Fruit fly (Drosophila melanogaster) whole organism, embryonic: ENCODE measurements around the gene dmGlut.

Source experiments
- ATbp ChIP-seq: fragments of 200-800 bp; sonication (Bioruptor generic); optimal IDR thresholded peaks from 2 replicates; lab custom pipeline; 2017; ENCODE audit warnings: missing biosample characterization, mild to moderate bottlenecking, missing genetic modification characterization, missing genetic modification reagents
- Adf1 ChIP-seq: fragments of 200-800 bp; sonication (Bioruptor generic); IDR thresholded peaks from 2 replicates; pipeline ENCODE4 v1.3.6; 2022; ENCODE audit warnings: missing biosample characterization, missing genetic modification characterization
- C15 ChIP-seq: fragments of 200-800 bp; sonication (Bioruptor generic); IDR thresholded peaks from 3 replicates; pipeline ENCODE4 v1.3.6; 2022; ENCODE audit warnings: missing biosample characterization, missing genetic modification characterization
- CG10366 ChIP-seq: fragments of 200-800 bp; sonication (Bioruptor generic); IDR thresholded peaks from 2 replicates; pipeline ENCODE4 v1.3.6; 2022; ENCODE audit warnings: missing biosample characterization, missing genetic modification characterization
- CG10959 ChIP-seq: fragments of 200-800 bp; sonication (Bioruptor generic); IDR thresholded peaks from 2 replicates; pipeline ENCODE4 v1.3.6; 2022; ENCODE audit warnings: missing biosample characterization, missing genetic modification characterization
- CG10979 ChIP-seq: fragments of 200-800 bp; sonication (Bioruptor generic); optimal IDR thresholded peaks from 2 replicates; lab custom pipeline; 2018; ENCODE audit warnings: missing biosample characterization, mild to moderate bottlenecking, missing genetic modification characterization, moderate library complexity
- CG12071 ChIP-seq: fragments of 200-800 bp; sonication (Bioruptor generic); optimal IDR thresholded peaks from 3 replicates; lab custom pipeline; 2018; ENCODE audit warnings: missing biosample characterization, mild to moderate bottlenecking, missing genetic modification characterization
- CG12769 ChIP-seq: fragments of 200-800 bp; sonication (Bioruptor generic); optimal IDR thresholded peaks from 2 replicates; lab custom pipeline; 2019; ENCODE audit warnings: missing biosample characterization, mild to moderate bottlenecking, missing genetic modification characterization, moderate library complexity
- CG15479 ChIP-seq: fragments of 200-800 bp; sonication (Bioruptor generic); optimal IDR thresholded peaks from 3 replicates; lab custom pipeline; 2019; ENCODE audit warnings: missing biosample characterization, mild to moderate bottlenecking, missing genetic modification characterization, moderate library complexity
- CG1602 ChIP-seq: fragments of 200-800 bp; sonication (Bioruptor generic); optimal IDR thresholded peaks from 3 replicates; lab custom pipeline; 2016; ENCODE audit warnings: missing biosample characterization, missing genetic modification characterization
- CG1603 ChIP-seq: fragments of 200-800 bp; sonication (Bioruptor generic); optimal IDR thresholded peaks from 2 replicates; lab custom pipeline; 2019; ENCODE audit warnings: missing biosample characterization, mild to moderate bottlenecking, missing genetic modification characterization, moderate library complexity
- CG1832 ChIP-seq: fragments of 200-800 bp; sonication (Bioruptor generic); optimal IDR thresholded peaks from 2 replicates; lab custom pipeline; 2017; ENCODE audit warnings: missing biosample characterization, mild to moderate bottlenecking, missing genetic modification characterization, inconsistent platforms
- CG18619 ChIP-seq: fragments of 200-800 bp; sonication (Bioruptor generic); optimal IDR thresholded peaks from 3 replicates; lab custom pipeline; 2017; ENCODE audit warnings: missing biosample characterization, mild to moderate bottlenecking, missing genetic modification characterization
- CG2199 ChIP-seq: fragments of 200-800 bp; sonication (Bioruptor generic); IDR thresholded peaks from 3 replicates; pipeline ENCODE4 v1.3.6; 2022; ENCODE audit warnings: missing biosample characterization, missing genetic modification characterization
- CG34422 ChIP-seq: fragments of 200-800 bp; sonication (Bioruptor generic); IDR thresholded peaks from 3 replicates; pipeline ENCODE4 v1.3.6; 2022; ENCODE audit warnings: missing biosample characterization, missing genetic modification characterization
- CG3726 ChIP-seq: fragments of 200-800 bp; sonication (Bioruptor generic); IDR thresholded peaks from 3 replicates; pipeline ENCODE4, ENCODE4 v1.3.6; 2022; ENCODE audit warnings: missing biosample characterization, missing genetic modification characterization
- CG6254 ChIP-seq: fragments of 200-800 bp; sonication (Bioruptor generic); optimal IDR thresholded peaks from 3 replicates; lab custom pipeline; 2017; ENCODE audit warnings: mild to moderate bottlenecking, missing biosample characterization, missing genetic modification reagents, missing genetic modification characterization
- CG7271 ChIP-seq: fragments of 200-800 bp; sonication (Bioruptor generic); optimal IDR thresholded peaks from 2 replicates; lab custom pipeline; 2018; ENCODE audit warnings: missing biosample characterization, mild to moderate bottlenecking, missing genetic modification characterization, moderate library complexity
- D ChIP-seq, 2 experiments: fragments of 200-800 bp in 1 of 2; fragments of >200 bp in 1 of 2; sonication (Bioruptor generic) in 1 of 2; optimal IDR thresholded peaks; 2 replicates in 1 of 2; 3 replicates in 1 of 2; lab custom pipeline; 2017; ENCODE audit warnings: mild to moderate bottlenecking in 1 of 2, missing biosample characterization in 1 of 2, missing genetic modification characterization in 1 of 2, missing genetic modification reagents in 1 of 2
- Fer1 ChIP-seq: fragments of 200-800 bp; sonication (Bioruptor generic); optimal IDR thresholded peaks from 2 replicates; lab custom pipeline; 2017; ENCODE audit warnings: missing biosample characterization, mild to moderate bottlenecking, missing genetic modification characterization
- Gsc ChIP-seq: fragments of 200-800 bp; sonication (Bioruptor generic); IDR thresholded peaks from 2 replicates; pipeline ENCODE4 v1.3.6; 2022; ENCODE audit warnings: missing biosample characterization, missing genetic modification characterization
- Jarid2 ChIP-seq: fragments of 200-800 bp; sonication (Bioruptor generic); optimal IDR thresholded peaks from 3 replicates; lab custom pipeline; 2017; ENCODE audit warnings: mild to moderate bottlenecking, missing biosample characterization, missing genetic modification reagents, missing genetic modification characterization
- NK7.1 ChIP-seq: fragments of 200-800 bp; sonication (Bioruptor generic); optimal IDR thresholded peaks from 3 replicates; lab custom pipeline; 2016; ENCODE audit warnings: missing biosample characterization, missing genetic modification characterization
- Optix ChIP-seq: fragments of 200-800 bp; sonication (Bioruptor generic); IDR thresholded peaks from 3 replicates; pipeline ENCODE4 v1.3.6; 2022; ENCODE audit warnings: missing biosample characterization, missing genetic modification characterization
- Pdp1 ChIP-seq, 2 experiments: fragments of 200-800 bp; sonication (Bioruptor generic); optimal IDR thresholded peaks; 3 replicates each; lab custom pipeline; 2016; ENCODE audit warnings: missing biosample characterization in 2 of 2, missing genetic modification characterization in 2 of 2, mild to moderate bottlenecking in 1 of 2, moderate library complexity in 1 of 2
- al ChIP-seq: fragments of 200-800 bp; sonication (Bioruptor generic); IDR thresholded peaks from 2 replicates; pipeline ENCODE4 v1.3.6; 2022; ENCODE audit warnings: missing biosample characterization, missing genetic modification characterization
- ase ChIP-seq: fragments of 200-800 bp; sonication (Bioruptor generic); IDR thresholded peaks from 3 replicates; pipeline ENCODE4 v1.3.6; 2022; ENCODE audit warnings: missing biosample characterization, missing genetic modification characterization
- bbx ChIP-seq: fragments of 200-800 bp; sonication (Bioruptor generic); IDR thresholded peaks from 2 replicates; pipeline ENCODE4 v1.3.6; 2022; ENCODE audit warnings: missing biosample characterization, missing genetic modification characterization; ENCODE audit not compliant: partially characterized antibody
- cas ChIP-seq: fragments of 200-800 bp; sonication (Bioruptor generic); IDR thresholded peaks from 2 replicates; pipeline ENCODE4 v1.3.6; 2022; ENCODE audit warnings: missing biosample characterization, missing genetic modification characterization
- caup ChIP-seq: fragments of 200-800 bp; sonication (Bioruptor generic); optimal IDR thresholded peaks from 3 replicates; lab custom pipeline; 2017; ENCODE audit warnings: missing biosample characterization, mild to moderate bottlenecking, missing genetic modification characterization, moderate library complexity; ENCODE audit not compliant: severe bottlenecking
- chm ChIP-seq: fragments of 200-800 bp; sonication (Bioruptor generic); IDR thresholded peaks from 2 replicates; pipeline ENCODE4 v1.3.6; 2022; ENCODE audit warnings: missing biosample characterization, missing genetic modification characterization
- dan ChIP-seq: fragments of 200-800 bp; sonication (Bioruptor generic); IDR thresholded peaks from 2 replicates; pipeline ENCODE4 v1.3.6; 2022; ENCODE audit warnings: missing biosample characterization, missing genetic modification characterization
- dimm ChIP-seq: fragments of 200-800 bp; sonication (Bioruptor generic); IDR thresholded peaks from 2 replicates; pipeline ENCODE4 v1.3.6; 2022; ENCODE audit warnings: missing biosample characterization, missing genetic modification characterization
- dpn ChIP-seq, 2 experiments: fragments of 200-800 bp; sonication (Bioruptor generic); optimal IDR thresholded peaks; 3 replicates each; lab custom pipeline; 2016; ENCODE audit warnings: missing biosample characterization in 2 of 2, missing genetic modification characterization in 2 of 2
- en ChIP-seq: fragments of 200-800 bp; sonication (Bioruptor generic); optimal IDR thresholded peaks from 2 replicates; lab custom pipeline; 2016; ENCODE audit warnings: missing biosample characterization, missing genetic modification characterization
- ewg ChIP-seq: fragments of 200-800 bp; sonication (Bioruptor generic); optimal IDR thresholded peaks from 3 replicates; lab custom pipeline; 2017; ENCODE audit warnings: mild to moderate bottlenecking, missing biosample characterization, missing genetic modification reagents, missing genetic modification characterization
- fd96Cb ChIP-seq: fragments of 200-800 bp; sonication (Bioruptor generic); optimal IDR thresholded peaks from 2 replicates; lab custom pipeline; 2018; ENCODE audit warnings: missing biosample characterization, mild to moderate bottlenecking, missing genetic modification characterization, moderate library complexity
- gro ChIP-seq: fragments of 200-800 bp; sonication (Bioruptor generic); optimal IDR thresholded peaks from 2 replicates; lab custom pipeline; 2016; ENCODE audit warnings: missing biosample characterization, missing genetic modification characterization
- lab ChIP-seq: fragments of 200-800 bp; sonication (Bioruptor generic); optimal IDR thresholded peaks from 3 replicates; lab custom pipeline; 2017; ENCODE audit warnings: missing biosample characterization, missing genetic modification characterization, mild to moderate bottlenecking, moderate library complexity, missing genetic modification reagents
- luna ChIP-seq: fragments of 200-800 bp; sonication (Bioruptor generic); optimal IDR thresholded peaks from 2 replicates; lab custom pipeline; 2016; ENCODE audit warnings: missing biosample characterization, missing genetic modification characterization
- mirr ChIP-seq: fragments of 200-800 bp; sonication (Bioruptor generic); optimal IDR thresholded peaks from 3 replicates; lab custom pipeline; 2018; ENCODE audit warnings: missing biosample characterization, mild to moderate bottlenecking, missing genetic modification characterization
- nerfin-1 ChIP-seq: fragments of 200-800 bp; sonication (Bioruptor generic); optimal IDR thresholded peaks from 3 replicates; lab custom pipeline; 2019; ENCODE audit warnings: missing biosample characterization, mild to moderate bottlenecking, missing genetic modification characterization, moderate library complexity
- nerfin-2 ChIP-seq: fragments of 200-800 bp; sonication (Bioruptor generic); IDR thresholded peaks from 2 replicates; pipeline ENCODE4 v1.3.6; 2022; ENCODE audit warnings: missing biosample characterization, missing genetic modification characterization; ENCODE audit not compliant: partially characterized antibody
- nom ChIP-seq: fragments of 200-800 bp; sonication (Bioruptor generic); optimal IDR thresholded peaks from 2 replicates; lab custom pipeline; 2017; ENCODE audit warnings: missing biosample characterization, missing genetic modification characterization, mild to moderate bottlenecking, moderate library complexity, missing genetic modification reagents
- otp ChIP-seq: fragments of 200-800 bp; sonication (Bioruptor generic); IDR thresholded peaks from 3 replicates; pipeline ENCODE4, ENCODE4 v1.3.6; 2022; ENCODE audit warnings: missing biosample characterization, missing genetic modification characterization
- trem ChIP-seq: fragments of 200-800 bp; optimal IDR thresholded peaks from 3 replicates; lab custom pipeline; 2019; ENCODE audit warnings: missing biosample characterization, mild to moderate bottlenecking, missing genetic modification characterization, moderate library complexity
- tup ChIP-seq: fragments of 200-800 bp; sonication (Bioruptor generic); optimal IDR thresholded peaks from 2 replicates; lab custom pipeline; 2016; ENCODE audit warnings: missing biosample characterization, mild to moderate bottlenecking, missing genetic modification characterization, moderate library complexity
- twi ChIP-seq: fragments of 200-800 bp; optimal IDR thresholded peaks from 2 replicates; lab custom pipeline; 2019; ENCODE audit warnings: missing biosample characterization, mild to moderate bottlenecking, missing genetic modification characterization, moderate library complexity

dmGlut gene

dm6 chr2L:12065683-12066386, 38.6 kb downstream of the dmGlut start (continued):
- no peak for TF ChIP-seq lab (GFP tag; lab: Kevin White, UChicago)
- no peak for TF ChIP-seq al (GFP tag; lab: Robert Waterston, UW)
- no peak for TF ChIP-seq twi (tag; lab: Kevin White, UChicago)
- no peak for TF ChIP-seq tup (GFP tag; lab: Kevin White, UChicago)
- TF ChIP-seq Gsc (GFP tag; lab: Robert Waterston, UW): no peak
- peak in 1 of 2 experiments; percentile 72 for TF ChIP-seq Pdp1 (GFP tag; optimal IDR thresholded peaks at IDR 0.05; lab: Kevin White, UChicago)
- no peak for TF ChIP-seq nerfin-2 (GFP tag; lab: Robert Waterston, UW)
- TF ChIP-seq CG18619: no peak
- no peak for TF ChIP-seq en (GFP tag; lab: Kevin White, UChicago)
- peak; percentile 10 for TF ChIP-seq ewg
- no peak for TF ChIP-seq CG12071 (GFP tag; lab: Kevin White, UChicago)
- no peak for TF ChIP-seq CG10366 (GFP tag; lab: Robert Waterston, UW)
- TF ChIP-seq CG7271 (tag; lab: Kevin White, UChicago): peak; percentile 27
- TF ChIP-seq Fer1 (GFP tag; lab: Kevin White, UChicago): no peak
- TF ChIP-seq CG12769: no peak
- no peak for TF ChIP-seq Jarid2 (GFP tag; lab: Kevin White, UChicago)
- peak; percentile 23 for TF ChIP-seq trem (tag; lab: Kevin White, UChicago)
- no peak for TF ChIP-seq cas (GFP tag; lab: Robert Waterston, UW)
- TF ChIP-seq nerfin-1 (tag; lab: Kevin White, UChicago): peak; percentile 47
- TF ChIP-seq CG3726 (GFP tag; lab: Robert Waterston, UW): no peak
- no peak for TF ChIP-seq bbx
- TF ChIP-seq dpn (GFP tag; optimal IDR thresholded peaks at IDR 0.05; lab: Kevin White, UChicago): no peak
- TF ChIP-seq NK7.1 (GFP tag; lab: Kevin White, UChicago): no peak
- TF ChIP-seq CG6254: peak; percentile 69
- TF ChIP-seq CG1603 (tag; lab: Kevin White, UChicago): no peak
- TF ChIP-seq nom (GFP tag; lab: Kevin White, UChicago): peak; percentile 86
- no peak for TF ChIP-seq CG34422 (GFP tag; lab: Robert Waterston, UW)
- peak; percentile 38 for TF ChIP-seq ATbp (GFP tag; lab: Kevin White, UChicago)
- no peak for TF ChIP-seq otp (GFP tag; lab: Robert Waterston, UW)
- TF ChIP-seq ase: no peak
- TF ChIP-seq mirr (GFP tag; lab: Kevin White, UChicago): no peak
- no peak for TF ChIP-seq D (optimal IDR thresholded peaks at IDR 0.05; lab: Kevin White, UChicago)
- peak; percentile 46 for TF ChIP-seq D (GFP tag; optimal IDR thresholded peaks at IDR 0.05; lab: Kevin White, UChicago)
- TF ChIP-seq fd96Cb: peak; percentile 37
- no peak for TF ChIP-seq caup
- TF ChIP-seq CG10959 (GFP tag; lab: Robert Waterston, UW): no peak
- no peak for TF ChIP-seq gro
- no peak for TF ChIP-seq Optix
- no peak for TF ChIP-seq chm (GFP tag; lab: Robert Waterston, UW)
- TF ChIP-seq CG2199 (GFP tag; lab: Robert Waterston, UW): no peak
- no peak for TF ChIP-seq CG1832 (GFP tag; lab: Kevin White, UChicago)
- TF ChIP-seq CG1602 (GFP tag; lab: Kevin White, UChicago): no peak
- TF ChIP-seq CG10979 (tag; lab: Kevin White, UChicago): peak; percentile 82
- no peak for TF ChIP-seq C15 (GFP tag; lab: Robert Waterston, UW)
- no peak for TF ChIP-seq luna (GFP tag; lab: Kevin White, UChicago)
- no peak for TF ChIP-seq Adf1 (GFP tag; lab: Robert Waterston, UW)
- no peak for TF ChIP-seq dimm
- TF ChIP-seq CG15479 (GFP tag; lab: Kevin White, UChicago): no peak
- TF ChIP-seq dan (GFP tag; lab: Robert Waterston, UW): no peak
